Fruit fly (Drosophila melanogaster) whole organism, prepupa: ENCODE measurements around the gene Dph5.

Experiments
- CG10631 ChIP-seq: fragments of 200-800 bp; sonication (Bioruptor generic); optimal IDR thresholded peaks from 2 replicates; lab custom pipeline; 2016; ENCODE audit warnings: missing biosample characterization, missing genetic modification characterization
- CG11902 ChIP-seq: fragments of 200-800 bp; sonication (Bioruptor generic); optimal IDR thresholded peaks from 3 replicates; lab custom pipeline; 2016; ENCODE audit warnings: missing biosample characterization, missing genetic modification characterization
- CG16779 ChIP-seq: fragments of 200-800 bp; sonication (Bioruptor generic); optimal IDR thresholded peaks from 3 replicates; lab custom pipeline; 2017; ENCODE audit warnings: missing biosample characterization, mild to moderate bottlenecking, missing genetic modification characterization
- CG6163 ChIP-seq: fragments of 200-800 bp; sonication (Bioruptor generic); IDR thresholded peaks from 3 replicates; pipeline ENCODE4 v1.3.6; 2022; ENCODE audit warnings: missing biosample characterization, missing genetic modification characterization
- CG8319 ChIP-seq: fragments of 200-800 bp; sonication (Bioruptor generic); optimal IDR thresholded peaks from 3 replicates; lab custom pipeline; 2016; ENCODE audit warnings: missing biosample characterization, missing genetic modification characterization
- Gug ChIP-seq: fragments of 200-800 bp; sonication (Bioruptor generic); IDR thresholded peaks from 2 replicates; pipeline ENCODE4 v1.3.6; 2022; ENCODE audit warnings: missing biosample characterization, missing genetic modification characterization
- Met ChIP-seq: fragments of 200-800 bp; sonication (Bioruptor generic); optimal IDR thresholded peaks from 3 replicates; lab custom pipeline; 2016; ENCODE audit warnings: missing biosample characterization, missing genetic modification characterization
- ss ChIP-seq, 2 experiments: fragments of 200-800 bp; sonication (Bioruptor generic); optimal IDR thresholded peaks; 2 replicates in 1 of 2; 3 replicates in 1 of 2; lab custom pipeline; 2017 to 2018; ENCODE audit warnings: mild to moderate bottlenecking in 2 of 2, missing biosample characterization in 2 of 2, missing genetic modification characterization in 2 of 2, moderate library complexity in 1 of 2

DNA sequence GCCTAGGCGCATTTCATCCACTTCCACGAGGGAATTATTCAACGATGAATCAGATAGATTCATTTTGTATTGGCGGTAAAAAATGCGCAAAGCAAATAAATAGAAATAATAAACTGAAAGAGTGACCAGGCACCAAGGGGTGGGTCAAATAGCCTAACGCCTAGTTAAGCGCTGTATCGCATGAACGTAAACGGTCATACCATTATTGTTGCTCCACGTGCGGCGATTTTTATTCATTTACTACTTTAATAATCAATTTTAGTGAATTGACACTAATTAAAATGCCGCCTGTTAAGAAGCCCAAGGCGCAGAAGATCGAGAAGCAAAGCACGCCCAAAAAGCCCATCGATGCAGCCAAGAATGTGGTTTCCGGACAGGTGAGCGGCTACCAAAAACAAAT lies 1.6 kb upstream of the Dph5 start, which contains the start of the genes CG33107 and CG6937:
- TF ChIP-seq CG11902 (no peak), CG16779 (no peak), CG10631 (no peak), CG6163 (GFP tag; lab: Robert Waterston, UW) (no peak), Met (GFP tag; lab: Kevin White, UChicago) (no peak), CG8319 (GFP tag; lab: Kevin White, UChicago) (no peak), ss (GFP tag; optimal IDR thresholded peaks at IDR 0.05; lab: Kevin White, UChicago) (no peak), Gug (GFP tag; lab: Robert Waterston, UW) (no peak)
